Worm (Caenorhabditis elegans): ENCODE results near the gene C11D2.3.

Gene C11D2.3

DNA sequence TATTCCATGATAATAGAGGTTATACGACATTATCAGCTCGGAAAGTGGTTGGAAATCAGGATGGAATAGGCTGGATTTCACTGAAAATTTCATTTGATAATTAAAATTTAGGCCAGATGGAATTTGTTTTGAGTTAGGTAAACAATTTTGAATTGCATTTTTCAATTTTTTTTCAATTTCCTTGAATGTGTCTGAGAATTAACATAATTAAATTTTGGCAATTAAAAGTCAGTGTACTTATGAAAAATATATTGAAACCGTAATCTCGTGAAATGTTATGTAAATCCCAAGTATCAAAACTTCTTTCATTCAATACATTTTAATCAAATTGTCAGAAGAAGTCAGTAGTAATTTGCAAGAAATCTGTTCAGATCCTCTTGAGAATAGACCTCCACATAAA is 5.6 kb upstream of the C11D2.3 start:
- TF ChIP-seq mdl-1 (tag; optimal IDR thresholded peaks at IDR 0.05) (no peak), elt-2 (tag; optimal IDR thresholded peaks at IDR 0.05) (no peak), mml-1 (tag; optimal IDR thresholded peaks at IDR 0.05) (no peak), R02D3.7 (tag; optimal IDR thresholded peaks at IDR 0.05) (no peak), nhr-23 (tag; optimal IDR thresholded peaks at IDR 0.05) (no peak), ceh-28 (tag; optimal IDR thresholded peaks at IDR 0.05) (no peak), pha-4 (tag; optimal IDR thresholded peaks at IDR 0.05) (no peak), ZK546.5 (tag; optimal IDR thresholded peaks at IDR 0.05) (no peak), fkh-2 (tag; optimal IDR thresholded peaks at IDR 0.05) (no peak), nhr-11 (tag; optimal IDR thresholded peaks at IDR 0.05) (no peak)

ce11 chrIV:6149359-6149758 is 2.3 kb upstream of the C11D2.3 start:
- TF ChIP-seq nhr-67 (tag; optimal IDR thresholded peaks at IDR 0.05), result no peak
- no peak for TF ChIP-seq ztf-4 (tag; optimal IDR thresholded peaks at IDR 0.05)
- TF ChIP-seq fkh-10 (GFP tag; optimal IDR thresholded peaks at IDR 0.05), result no peak
- TF ChIP-seq lin-15B (tag; optimal IDR thresholded peaks at IDR 0.05), result no peak
- TF ChIP-seq lin-39 (tag; optimal IDR thresholded peaks at IDR 0.05), result no peak
- no peak for TF ChIP-seq nhr-76 (tag; optimal IDR thresholded peaks at IDR 0.05)
- no peak for TF ChIP-seq lsy-12 (tag; optimal IDR thresholded peaks at IDR 0.05)
- no peak for TF ChIP-seq unc-39 (tag; optimal IDR thresholded peaks at IDR 0.05)
- TF ChIP-seq tbx-2 (tag; optimal IDR thresholded peaks at IDR 0.05), result no peak
- no peak for TF ChIP-seq skn-1 (tag; optimal IDR thresholded peaks at IDR 0.05)
- TF ChIP-seq fos-1 (tag; optimal IDR thresholded peaks at IDR 0.05), result no peak
- TF ChIP-seq eor-1 (tag; optimal IDR thresholded peaks at IDR 0.05), result no peak
- TF ChIP-seq snpc-4 (tag; optimal IDR thresholded peaks at IDR 0.05), result no peak
- no peak for TF ChIP-seq jun-1 (tag; optimal IDR thresholded peaks at IDR 0.05)

ce11 chrIV:6155296-6155695 is 3.7 kb downstream of the C11D2.3 start, which contains the start of gene C11D2.7:
C11D2.7 (minus strand) TSS chrIV:6155396.
- TF ChIP-seq aly-2 (tag; optimal IDR thresholded peaks at IDR 0.05), result no peak

DNA sequence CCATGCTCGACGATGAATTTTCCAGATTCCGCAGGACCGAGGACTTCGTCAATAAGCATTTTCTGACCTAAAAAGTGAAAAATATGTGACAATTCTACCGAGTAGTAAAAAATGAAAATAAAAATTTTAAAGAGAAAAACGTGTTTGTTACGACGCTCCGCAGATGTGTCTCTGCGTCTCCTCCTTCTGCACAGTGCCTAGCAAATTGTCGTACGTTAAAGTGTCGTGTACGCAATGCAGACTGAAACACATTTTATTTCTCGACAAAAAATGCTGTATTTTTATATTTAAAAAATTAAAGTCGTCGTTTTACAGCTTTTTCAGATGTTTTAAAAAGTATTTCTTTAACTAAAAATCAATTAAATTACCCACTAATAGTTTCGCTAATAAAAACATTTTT is 5.2 kb downstream of the C11D2.3 start, which contains the start of gene C11D2.4:
C11D2.4 (minus strand) TSS at position 128 of the 400 bp plus-strand sequence.
- TF ChIP-seq egl-5 (tag; optimal IDR thresholded peaks at IDR 0.05) (peak; percentile 6), R02D3.7 (tag; optimal IDR thresholded peaks at IDR 0.05) (peak; percentile 13), pha-4 (tag; optimal IDR thresholded peaks at IDR 0.05) (peak; percentile 53), snpc-4 (tag; optimal IDR thresholded peaks at IDR 0.05) (peak; percentile 48), hmg-11 (tag; optimal IDR thresholded peaks at IDR 0.05) (peak; percentile 46), skn-1 (tag; optimal IDR thresholded peaks at IDR 0.05) (peak; percentile 49), lin-15B (tag; optimal IDR thresholded peaks at IDR 0.05) (peak; percentile 22), ceh-16 (tag; optimal IDR thresholded peaks at IDR 0.05) (no peak), sea-2 (GFP tag; optimal IDR thresholded peaks at IDR 0.05) (no peak), nhr-28 (tag; optimal IDR thresholded peaks at IDR 0.05) (no peak), nfya-1 (tag; optimal IDR thresholded peaks at IDR 0.05; ENCODE audit: insufficient read depth) (peak; percentile 54)

- TF ChIP-seq nfya-1 (tag; optimal IDR thresholded peaks at IDR 0.05; ENCODE audit: insufficient read depth) (peak; percentile 65), nhr-12 (tag; optimal IDR thresholded peaks at IDR 0.05) (no peak)
Measured at ce11 chrIV:6159616-6160015, 8.0 kb downstream of the C11D2.3 start.

DNA sequence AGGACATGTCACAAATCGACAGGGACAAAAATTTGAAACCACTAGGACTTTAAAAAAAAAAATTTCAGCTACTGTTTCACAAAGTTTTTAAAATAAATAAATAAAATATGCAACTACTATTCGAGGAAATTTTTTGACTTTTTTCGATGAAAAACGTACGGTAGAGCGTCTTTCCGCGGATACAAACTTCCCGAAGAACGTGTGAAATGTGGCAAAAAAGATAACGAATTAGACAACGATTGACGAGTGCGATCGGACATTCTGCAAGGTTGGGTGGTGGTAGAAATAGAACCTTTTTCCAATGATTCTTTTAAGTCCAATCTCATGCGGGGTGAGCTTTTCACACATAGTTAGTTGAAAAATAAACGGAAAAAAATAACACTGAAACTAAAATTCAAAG is 14.2 kb downstream of the C11D2.3 start:
- no peak for TF ChIP-seq nhr-11 (tag; optimal IDR thresholded peaks at IDR 0.05)
- TF ChIP-seq mdl-1 (tag; optimal IDR thresholded peaks at IDR 0.05), result no peak
- no peak for TF ChIP-seq nhr-67 (tag; optimal IDR thresholded peaks at IDR 0.05)

DNA sequence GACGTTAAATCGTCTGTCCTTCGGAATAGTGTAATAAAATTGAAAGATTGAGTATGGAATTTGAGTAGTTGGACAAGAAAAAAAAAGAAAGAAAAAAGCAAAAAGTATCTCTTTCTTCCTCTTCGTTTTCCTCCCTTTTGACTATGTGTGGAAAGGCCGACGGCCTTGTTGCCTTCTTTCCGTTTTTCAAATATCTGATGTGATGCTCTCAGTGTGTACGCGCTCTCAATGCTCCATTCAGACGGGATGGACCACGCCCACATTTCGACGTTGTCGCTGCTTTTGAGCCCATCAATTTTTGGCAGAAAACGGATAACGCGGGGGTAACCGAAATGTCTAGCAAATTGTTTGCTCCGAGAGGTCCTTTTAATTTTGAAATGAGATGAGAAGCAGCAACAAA is 21.3 kb downstream of the C11D2.3 start:
- no peak for TF ChIP-seq tbx-2 (tag; optimal IDR thresholded peaks at IDR 0.05)
- TF ChIP-seq fos-1 (tag; optimal IDR thresholded peaks at IDR 0.05), result no peak
- no peak for TF ChIP-seq egl-5 (tag; optimal IDR thresholded peaks at IDR 0.05)
- TF ChIP-seq fkh-10 (GFP tag; optimal IDR thresholded peaks at IDR 0.05), result peak; percentile 9

All from whole organism, L3 larva.